Worm (Caenorhabditis elegans): Measurements from ENCODE around the gene F46G11.4.

DNA sequence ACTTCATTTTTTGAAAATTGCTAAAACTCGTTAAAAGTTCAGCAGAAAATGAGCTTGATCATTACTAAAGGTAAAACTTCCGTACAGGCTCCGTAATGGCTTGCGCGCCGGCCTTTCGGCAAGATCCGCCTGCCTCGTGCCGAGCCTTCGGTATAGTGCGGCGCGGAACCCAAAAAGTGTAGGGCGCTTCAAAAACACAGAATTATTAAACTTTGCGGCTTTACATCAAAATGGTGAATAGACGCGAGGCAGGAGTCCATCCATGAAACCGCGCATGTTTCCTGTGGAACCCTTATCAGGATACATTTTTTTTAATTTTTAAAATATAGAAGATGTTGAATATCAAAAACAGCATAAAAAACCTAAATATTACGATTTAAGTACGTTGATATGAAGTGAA, 45.4 kb downstream of the F46G11.4 start:
- TF ChIP-seq ama-1 (optimal IDR thresholded peaks at IDR 0.05) (no peak), ama-1 (GFP tag; optimal IDR thresholded peaks at IDR 0.05) (no peak), unc-62 (GFP tag; optimal IDR thresholded peaks at IDR 0.05) (no peak)

Measured in whole organism, young adult.